Worm (Caenorhabditis elegans) whole organism, L4 larva: ENCODE results near the gene M01H9.2.

ENCODE experiments used
- F26F4.8 ChIP-seq: fragments of 200-800 bp; sonication (Bioruptor generic); conservative IDR thresholded peaks from 2 replicates; pipeline ENCODE4 v1.3.6; 2022; ENCODE audit warnings: missing genetic modification characterization, missing compliant biosample characterization
- F44E2.7 ChIP-seq: fragments of 200-800 bp; sonication (Bioruptor generic); IDR thresholded peaks from 2 replicates; pipeline ENCODE4 v2.1.2; 2022; ENCODE audit warnings: missing genetic modification characterization, missing compliant biosample characterization
- R02D3.7 ChIP-seq: fragments of 150-350 bp; sonication (generic microtip); optimal IDR thresholded peaks from 3 replicates; lab custom pipeline; 2014; ENCODE audit warnings: missing biosample characterization, missing genetic modification characterization
- T26A8.4 ChIP-seq: fragments of 200-800 bp; sonication (Bioruptor generic); IDR thresholded peaks from 2 replicates; pipeline ENCODE4 v1.3.6; 2022; ENCODE audit warnings: missing genetic modification characterization, missing compliant biosample characterization
- Y105C5A.15 ChIP-seq: fragments of 200-800 bp; sonication (Bioruptor generic); IDR thresholded peaks from 2 replicates; pipeline ENCODE4 v1.3.6; 2022; ENCODE audit warnings: missing genetic modification characterization, missing compliant biosample characterization
- Y48G9A.11 ChIP-seq: fragments of 200-800 bp; sonication (Bioruptor generic); IDR thresholded peaks from 2 replicates; pipeline ENCODE4 v1.3.6; 2022; ENCODE audit warnings: missing genetic modification reagents, missing genetic modification characterization, missing compliant biosample characterization
- ZK337.2 ChIP-seq: fragments of 200-800 bp; sonication (Bioruptor generic); IDR thresholded peaks from 2 replicates; pipeline ENCODE4 v1.3.6; 2022; ENCODE audit warnings: missing genetic modification reagents, missing genetic modification characterization, missing compliant biosample characterization
- aha-1 ChIP-seq: fragments of 150-350 bp; peaks from one replicate; lab custom pipeline; 2014; ENCODE audit warnings: missing biosample characterization, missing genetic modification characterization
- arid-1 ChIP-seq: fragments of 200-800 bp; sonication (Bioruptor generic); conservative IDR thresholded peaks from 2 replicates; pipeline ENCODE4 v1.3.6; 2022; ENCODE audit warnings: missing genetic modification reagents, missing genetic modification characterization, missing compliant biosample characterization
- ceh-28 ChIP-seq: fragments of 150-350 bp; optimal IDR thresholded peaks from 2 replicates; lab custom pipeline; 2014; ENCODE audit warnings: missing biosample characterization, missing genetic modification reagents, missing genetic modification characterization
- ceh-32 ChIP-seq: sonication (generic microtip); optimal IDR thresholded peaks from 2 replicates; lab custom pipeline; 2016; ENCODE audit warnings: mild to moderate bottlenecking, missing genetic modification characterization, missing compliant biosample characterization; ENCODE audit not compliant: poor library complexity
- ceh-44 ChIP-seq: fragments of 200-800 bp; sonication (Bioruptor generic); IDR thresholded peaks from 2 replicates; pipeline ENCODE4 v1.3.6; 2022; ENCODE audit warnings: missing genetic modification reagents, missing genetic modification characterization, missing compliant biosample characterization
- ces-1 ChIP-seq: fragments of 150-350 bp; sonication (generic microtip); optimal IDR thresholded peaks from 4 replicates; lab custom pipeline; 2014; ENCODE audit warnings: missing biosample characterization, missing genetic modification reagents, missing genetic modification characterization
- cey-2 ChIP-seq: sonication (generic microtip); optimal IDR thresholded peaks from 3 replicates; lab custom pipeline; 2017; ENCODE audit warnings: missing genetic modification characterization, mild to moderate bottlenecking, missing compliant biosample characterization, antibody characterized with exemption, borderline replicate concordance; ENCODE audit not compliant: insufficient read depth
- ctbp-1 ChIP-seq: fragments of 200-800 bp; sonication (Bioruptor generic); IDR thresholded peaks from 2 replicates; pipeline ENCODE4 v1.3.6; 2022; ENCODE audit warnings: missing genetic modification reagents, missing genetic modification characterization, missing compliant biosample characterization
- daf-12 ChIP-seq: fragments of 150-350 bp; optimal IDR thresholded peaks from 2 replicates; lab custom pipeline; 2014; ENCODE audit warnings: missing biosample characterization, missing genetic modification reagents, missing genetic modification characterization
- daf-8 ChIP-seq: fragments of 200-800 bp; sonication (Bioruptor generic); IDR thresholded peaks from 2 replicates; pipeline ENCODE4 v1.3.6; 2022; ENCODE audit warnings: missing genetic modification characterization, missing compliant biosample characterization
- dmd-8 ChIP-seq: fragments of 200-800 bp; sonication (Bioruptor generic); IDR thresholded peaks from 2 replicates; pipeline ENCODE4 v1.3.6; 2022; ENCODE audit warnings: missing genetic modification characterization, missing compliant biosample characterization
- dmd-9 ChIP-seq: fragments of 200-800 bp; sonication (Bioruptor generic); IDR thresholded peaks from 2 replicates; pipeline ENCODE4 v1.3.6; 2022; ENCODE audit warnings: missing genetic modification reagents, missing genetic modification characterization, missing compliant biosample characterization
- dpl-1 ChIP-seq: fragments of 150-350 bp; optimal IDR thresholded peaks from 2 replicates; lab custom pipeline; 2014; ENCODE audit warnings: missing biosample characterization, missing genetic modification reagents, missing genetic modification characterization
- hlh-11 ChIP-seq: fragments of 200-800 bp; sonication (Bioruptor generic); optimal IDR thresholded peaks from 2 replicates; lab custom pipeline; 2018; ENCODE audit warnings: mild to moderate bottlenecking, missing genetic modification characterization, missing compliant biosample characterization
- lim-7 ChIP-seq: fragments of 200-800 bp; sonication (Bioruptor generic); IDR thresholded peaks from 2 replicates; pipeline ENCODE4 v1.3.6; 2022; ENCODE audit warnings: missing genetic modification characterization, missing compliant biosample characterization
- lin-1 ChIP-seq: fragments of 200-800 bp; sonication (Bioruptor generic); IDR thresholded peaks from 2 replicates; pipeline ENCODE4 v1.3.6; 2022; ENCODE audit warnings: missing genetic modification reagents, missing genetic modification characterization, missing compliant biosample characterization
- lin-15B ChIP-seq: fragments of 150-350 bp; sonication (generic microtip); optimal IDR thresholded peaks from 3 replicates; lab custom pipeline; 2014; ENCODE audit warnings: missing biosample characterization, missing genetic modification characterization
- lin-38 ChIP-seq: fragments of 200-800 bp; sonication (Bioruptor generic); IDR thresholded peaks from 2 replicates; pipeline ENCODE4 v1.3.6; 2022; ENCODE audit warnings: missing genetic modification reagents, missing genetic modification characterization, missing compliant biosample characterization
- madf-5 ChIP-seq, 2 experiments: fragments of 200-800 bp; sonication (Bioruptor generic); IDR thresholded peaks; 2 replicates each; pipeline ENCODE4 v1.3.6; 2022; ENCODE audit warnings: missing compliant biosample characterization in 2 of 2, missing genetic modification characterization in 2 of 2
- madf-9 ChIP-seq: fragments of 200-800 bp; sonication (Bioruptor generic); conservative IDR thresholded peaks from 2 replicates; pipeline ENCODE4 v1.3.6; 2022; ENCODE audit warnings: missing genetic modification reagents, missing genetic modification characterization, missing compliant biosample characterization
- mdl-1 ChIP-seq, 2 experiments: fragments of 150-350 bp in 1 of 2; sonication (generic microtip) in 1 of 2; optimal IDR thresholded peaks; 2 replicates each; lab custom pipeline; 2014 to 2017; ENCODE audit warnings: missing biosample characterization in 2 of 2, missing genetic modification characterization in 2 of 2
- mep-1 ChIP-seq: fragments of 150-350 bp; sonication (generic microtip); optimal IDR thresholded peaks from 3 replicates; lab custom pipeline; 2014; ENCODE audit warnings: missing biosample characterization, missing genetic modification characterization
- mxl-2 ChIP-seq: fragments of 200-800 bp; sonication (Bioruptor generic); conservative IDR thresholded peaks from 2 replicates; pipeline ENCODE4 v1.3.6; 2022; ENCODE audit warnings: missing genetic modification reagents, missing genetic modification characterization, missing compliant biosample characterization
- nhr-102 ChIP-seq: sonication (generic microtip); optimal IDR thresholded peaks from 2 replicates; lab custom pipeline; 2016; ENCODE audit warnings: mild to moderate bottlenecking, missing genetic modification characterization, moderate library complexity, missing compliant biosample characterization
- nhr-42 ChIP-seq: fragments of 200-800 bp; sonication (Bioruptor generic); IDR thresholded peaks from 2 replicates; pipeline ENCODE4 v1.3.6; 2022; ENCODE audit warnings: missing genetic modification characterization, missing compliant biosample characterization
- nhr-48 ChIP-seq: sonication (generic microtip); optimal IDR thresholded peaks from 2 replicates; lab custom pipeline; 2016; ENCODE audit warnings: mild to moderate bottlenecking, missing genetic modification characterization, missing compliant biosample characterization
- rbr-2 ChIP-seq: sonication (generic microtip); optimal IDR thresholded peaks from 2 replicates; lab custom pipeline; 2016; ENCODE audit warnings: missing genotype, missing genetic modification characterization, missing compliant biosample characterization
- saeg-2 ChIP-seq: fragments of 200-800 bp; sonication (Bioruptor generic); IDR thresholded peaks from 2 replicates; pipeline ENCODE4 v1.3.6; 2022; ENCODE audit warnings: missing genetic modification reagents, missing genetic modification characterization, missing compliant biosample characterization
- sdz-12 ChIP-seq: fragments of 200-800 bp; sonication (Bioruptor generic); optimal IDR thresholded peaks from 2 replicates; lab custom pipeline; 2018; ENCODE audit warnings: mild to moderate bottlenecking, missing genetic modification characterization, missing compliant biosample characterization
- set-16 ChIP-seq: fragments of 200-800 bp; sonication (Bioruptor generic); IDR thresholded peaks from 2 replicates; pipeline ENCODE4 v1.3.6; 2022; ENCODE audit warnings: missing genetic modification reagents, missing genetic modification characterization, missing compliant biosample characterization
- skn-1 ChIP-seq: fragments of 150-350 bp; optimal IDR thresholded peaks from 2 replicates; lab custom pipeline; 2014; ENCODE audit warnings: missing biosample characterization, missing genetic modification characterization
- snpc-4 ChIP-seq: fragments of 150-350 bp; optimal IDR thresholded peaks from 2 replicates; lab custom pipeline; 2014; ENCODE audit warnings: missing biosample characterization, missing genetic modification characterization
- tag-97 ChIP-seq: fragments of 200-800 bp; sonication (Bioruptor generic); IDR thresholded peaks from 2 replicates; pipeline ENCODE4 v1.3.6; 2022; ENCODE audit warnings: missing genetic modification characterization, missing compliant biosample characterization
- tra-1 ChIP-seq: fragments of 200-800 bp; sonication (Bioruptor generic); IDR thresholded peaks from 2 replicates; pipeline ENCODE4 v1.3.6; 2022; ENCODE audit warnings: missing genetic modification reagents, missing genetic modification characterization, missing compliant biosample characterization
- unc-130 ChIP-seq: sonication (generic microtip); optimal IDR thresholded peaks from 2 replicates; lab custom pipeline; 2016; ENCODE audit warnings: missing genetic modification reagents, missing genetic modification characterization, missing compliant biosample characterization
- vab-7 ChIP-seq: fragments of 200-800 bp; sonication (Bioruptor generic); IDR thresholded peaks from 2 replicates; pipeline ENCODE4 v1.3.6; 2022; ENCODE audit warnings: missing genetic modification reagents, missing genetic modification characterization, missing compliant biosample characterization
- zfp-2 ChIP-seq: sonication (generic microtip); optimal IDR thresholded peaks from 2 replicates; lab custom pipeline; 2016; ENCODE audit warnings: mild to moderate bottlenecking, missing genetic modification characterization, missing compliant biosample characterization
- zfp-3 ChIP-seq: fragments of 200-800 bp; sonication (Bioruptor generic); conservative IDR thresholded peaks from 2 replicates; pipeline ENCODE4 v1.3.6; 2022; ENCODE audit warnings: missing genetic modification reagents, missing genetic modification characterization, missing compliant biosample characterization

Gene M01H9.2

ce11 chrIV:4472418-4473173 is 9.6 kb upstream of the M01H9.2 start (continued):
- TF ChIP-seq tag-97 (GFP tag; lab: Robert Waterston, UW) (no peak), cey-2 (tag; lab: Kevin White, UChicago) (no peak), set-16 (GFP tag; lab: Robert Waterston, UW) (no peak), ZK337.2 (no peak), lin-1 (no peak), aha-1 (tag; lab: Kevin White, UChicago) (peak; percentile 97), R02D3.7 (tag; lab: Kevin White, UChicago) (no peak), skn-1 (tag; lab: Kevin White, UChicago) (no peak), nhr-48 (tag; lab: Kevin White, UChicago) (peak; percentile 65), unc-130 (GFP tag; lab: Kevin White, UChicago) (no peak), T26A8.4 (GFP tag; lab: Robert Waterston, UW) (peak; percentile 10; the same call in 1 of the 2 replicates), snpc-4 (no peak), ctbp-1 (no peak), tra-1 (0 out of 2 replicates have a peak, but pooled peaks have one; percentile 46), dmd-8 (GFP tag; lab: Robert Waterston, UW) (no peak), sdz-12 (GFP tag; lab: Kevin White, UChicago) (no peak), dmd-9 (peak; percentile 60; the same call in 1 of the 2 replicates), lim-7 (GFP tag; lab: Robert Waterston, UW) (no peak), vab-7 (GFP tag; lab: Robert Waterston, UW) (no peak), nhr-102 (no peak), dpl-1 (GFP tag; lab: Kevin White, UChicago) (no peak), ceh-32 (tag; lab: Kevin White, UChicago) (no peak), ceh-28 (no peak), rbr-2 (tag; lab: Kevin White, UChicago) (no peak), zfp-3 (GFP tag; lab: Robert Waterston, UW) (no peak), daf-12 (tag; lab: Kevin White, UChicago) (no peak), ceh-44 (no peak), Y48G9A.11 (GFP tag; lab: Robert Waterston, UW) (no peak), F44E2.7 (GFP tag; lab: Robert Waterston, UW) (no peak), F26F4.8 (GFP tag; lab: Robert Waterston, UW) (no peak), ces-1 (GFP tag; lab: Kevin White, UChicago) (no peak), lin-38 (GFP tag; lab: Robert Waterston, UW) (no peak)

- TF ChIP-seq T26A8.4 (GFP tag; lab: Robert Waterston, UW) (0 out of 2 replicates have a peak, but pooled peaks have one; percentile 27), zfp-2 (no peak), ceh-32 (tag; lab: Kevin White, UChicago) (no peak), ceh-44 (no peak), lin-15B (no peak), set-16 (GFP tag; lab: Robert Waterston, UW) (peak; percentile 92), saeg-2 (GFP tag; lab: Robert Waterston, UW) (0 out of 2 replicates have a peak, but pooled peaks have one; percentile 11), madf-5 (GFP tag; IDR thresholded peaks at IDR 0.05; lab: Robert Waterston, UW) (0 out of 4 replicates have a peak, but pooled peaks of 1 of the 2 experiments have one; percentile 5), mep-1 (tag; lab: Kevin White, UChicago) (peak; percentile 14), R02D3.7 (tag; lab: Kevin White, UChicago) (no peak), unc-130 (GFP tag; lab: Kevin White, UChicago) (peak; percentile 15), daf-8 (GFP tag; lab: Robert Waterston, UW) (no peak), mdl-1 (tag; optimal IDR thresholded peaks at IDR 0.05; lab: Kevin White, UChicago) (peak; percentile 71 to 92), lin-38 (GFP tag; lab: Robert Waterston, UW) (peak; percentile 68), ZK337.2 (peak; percentile 47; the same call in 1 of the 2 replicates), rbr-2 (tag; lab: Kevin White, UChicago) (peak; percentile 18), mxl-2 (GFP tag; lab: Robert Waterston, UW) (peak; percentile 65; the same call in 1 of the 2 replicates), arid-1 (peak; percentile 74), madf-9 (0 out of 2 replicates have a peak, but pooled peaks have one; percentile 30), dmd-8 (GFP tag; lab: Robert Waterston, UW) (peak; percentile 40; the same call in 1 of the 2 replicates), nhr-42 (peak; percentile 29; the same call in 1 of the 2 replicates), hlh-11 (tag; lab: Kevin White, UChicago) (peak; percentile 68), Y105C5A.15 (GFP tag; lab: Robert Waterston, UW) (peak; percentile 59; the same call in 1 of the 2 replicates)
Observed at ce11 chrIV:4470885-4471772, 8.1 kb upstream of the M01H9.2 start.
